Worm (Caenorhabditis elegans) whole organism, late embryonic: ENCODE results near the gene inx-5.
A peak's percentile ranks its signal among the peaks of the same experiment; 100 is the strongest.

ENCODE experiments used
- K09A11.1 ChIP-seq: sonication (generic microtip); optimal IDR thresholded peaks from 2 replicates; lab custom pipeline; 2017; ENCODE audit warnings: antibody characterized with exemption, mild to moderate bottlenecking, missing genetic modification characterization, missing compliant biosample characterization; ENCODE audit not compliant: insufficient read depth
- T23F11.4 ChIP-seq: fragments of 200-800 bp; sonication (Bioruptor generic); optimal IDR thresholded peaks from 2 replicates; lab custom pipeline; 2018; ENCODE audit warnings: mild to moderate bottlenecking, missing genetic modification characterization, missing compliant biosample characterization
- Y22D7AL.16 ChIP-seq: sonication (generic microtip); optimal IDR thresholded peaks from 2 replicates; lab custom pipeline; 2016; ENCODE audit warnings: missing genetic modification characterization, missing compliant biosample characterization
- ahr-1 ChIP-seq: sonication (generic microtip); optimal IDR thresholded peaks from 2 replicates; lab custom pipeline; 2016; ENCODE audit warnings: missing genetic modification characterization, missing compliant biosample characterization
- ceh-18 ChIP-seq: sonication (generic microtip); optimal IDR thresholded peaks from 2 replicates; lab custom pipeline; 2016; ENCODE audit warnings: missing genetic modification characterization, missing compliant biosample characterization
- ceh-2 ChIP-seq: sonication (generic microtip); optimal IDR thresholded peaks from 2 replicates; lab custom pipeline; 2016; ENCODE audit warnings: missing genotype, missing genetic modification characterization, missing compliant biosample characterization
- ceh-22 ChIP-seq: sonication (generic microtip); optimal IDR thresholded peaks from 2 replicates; lab custom pipeline; 2017; ENCODE audit warnings: missing biosample characterization, missing genetic modification characterization
- ceh-30 ChIP-seq: fragments of 150-350 bp; optimal IDR thresholded peaks from 2 replicates; lab custom pipeline; 2014; ENCODE audit warnings: missing biosample characterization, missing genetic modification characterization
- ceh-31 ChIP-seq: sonication (generic microtip); optimal IDR thresholded peaks from 2 replicates; lab custom pipeline; 2016; ENCODE audit warnings: missing genetic modification characterization, missing compliant biosample characterization
- ceh-45 ChIP-seq: fragments of 200-800 bp; sonication (Bioruptor generic); IDR thresholded peaks from 2 replicates; pipeline ENCODE4 v1.3.6; 2022; ENCODE audit warnings: missing genetic modification reagents, missing genetic modification characterization, missing compliant biosample characterization
- ceh-6 ChIP-seq: fragments of 200-800 bp; sonication (Bioruptor generic); optimal IDR thresholded peaks from 2 replicates; lab custom pipeline; 2018; ENCODE audit warnings: mild to moderate bottlenecking, missing genetic modification characterization, missing compliant biosample characterization
- dmd-4 ChIP-seq: sonication (generic microtip); optimal IDR thresholded peaks from 2 replicates; lab custom pipeline; 2016; ENCODE audit warnings: borderline replicate concordance, missing genetic modification characterization, missing compliant biosample characterization
- dve-1 ChIP-seq: sonication (generic microtip); optimal IDR thresholded peaks from 2 replicates; lab custom pipeline; 2017; ENCODE audit warnings: antibody characterized with exemption, mild to moderate bottlenecking, missing genetic modification characterization, missing compliant biosample characterization
- elt-2 ChIP-seq: sonication (generic microtip); optimal IDR thresholded peaks from 2 replicates; lab custom pipeline; 2016; ENCODE audit warnings: missing genetic modification reagents, missing genetic modification characterization, missing compliant biosample characterization
- ets-4 ChIP-seq: sonication (generic microtip); optimal IDR thresholded peaks from 2 replicates; lab custom pipeline; 2016; ENCODE audit warnings: missing genetic modification characterization, missing compliant biosample characterization
- fax-1 ChIP-seq: sonication (generic microtip); optimal IDR thresholded peaks from 2 replicates; lab custom pipeline; 2016; ENCODE audit warnings: missing genotype, missing genetic modification characterization, missing compliant biosample characterization
- fkh-10 ChIP-seq: fragments of 150-350 bp; optimal IDR thresholded peaks from 2 replicates; lab custom pipeline; 2014; ENCODE audit warnings: missing biosample characterization, missing genetic modification reagents, missing genetic modification characterization
- hlh-13 ChIP-seq: fragments of 200-800 bp; sonication (Bioruptor generic); optimal IDR thresholded peaks from 2 replicates; lab custom pipeline; 2018; ENCODE audit warnings: mild to moderate bottlenecking, missing genetic modification characterization, missing compliant biosample characterization
- hlh-15 ChIP-seq: sonication (generic microtip); optimal IDR thresholded peaks from 2 replicates; lab custom pipeline; 2016; ENCODE audit warnings: missing genetic modification characterization, missing compliant biosample characterization
- lin-11 ChIP-seq: fragments of 200-800 bp; sonication (Bioruptor generic); optimal IDR thresholded peaks from 2 replicates; lab custom pipeline; 2018; ENCODE audit warnings: mild to moderate bottlenecking, missing genetic modification characterization, missing compliant biosample characterization
- mec-3 ChIP-seq: sonication (generic microtip); optimal IDR thresholded peaks from 2 replicates; lab custom pipeline; 2016; ENCODE audit warnings: borderline replicate concordance, missing genetic modification characterization, missing compliant biosample characterization
- nfya-1 ChIP-seq: sonication (generic microtip); optimal IDR thresholded peaks from 2 replicates; lab custom pipeline; 2017; ENCODE audit warnings: missing genetic modification characterization, mild to moderate bottlenecking, missing compliant biosample characterization, antibody characterized with exemption, moderate library complexity
- nhr-11 ChIP-seq: fragments of 150-350 bp; optimal IDR thresholded peaks from 2 replicates; lab custom pipeline; 2014; ENCODE audit warnings: missing biosample characterization, missing genetic modification characterization
- odd-2 ChIP-seq: sonication (generic microtip); optimal IDR thresholded peaks from 2 replicates; lab custom pipeline; 2017; ENCODE audit warnings: antibody characterized with exemption, mild to moderate bottlenecking, missing genetic modification characterization, missing compliant biosample characterization
- pax-1 ChIP-seq: fragments of 150-350 bp; optimal IDR thresholded peaks from 2 replicates; lab custom pipeline; 2014; ENCODE audit warnings: missing biosample characterization, missing genetic modification characterization
- pha-2 ChIP-seq: sonication (generic microtip); optimal IDR thresholded peaks from 2 replicates; lab custom pipeline; 2017; ENCODE audit warnings: mild to moderate bottlenecking, missing genetic modification characterization, missing compliant biosample characterization
- pha-4 ChIP-seq: fragments of 150-350 bp; optimal IDR thresholded peaks from 2 replicates; lab custom pipeline; 2018; ENCODE audit warnings: missing biosample characterization, missing genetic modification reagents, missing genetic modification characterization
- pqm-1 ChIP-seq: sonication (generic microtip); optimal IDR thresholded peaks from 2 replicates; lab custom pipeline; 2016; ENCODE audit warnings: missing genetic modification characterization, missing compliant biosample characterization
- pros-1 ChIP-seq: fragments of 150-350 bp; optimal IDR thresholded peaks from 2 replicates; lab custom pipeline; 2014; ENCODE audit warnings: missing biosample characterization, missing genetic modification reagents, missing genetic modification characterization
- ref-2 ChIP-seq: sonication (generic microtip); optimal IDR thresholded peaks from 2 replicates; lab custom pipeline; 2016; ENCODE audit warnings: missing genetic modification characterization, missing compliant biosample characterization
- sdc-2 ChIP-seq: sonication (generic microtip); optimal IDR thresholded peaks from 2 replicates; lab custom pipeline; 2016; ENCODE audit warnings: missing genotype, missing genetic modification characterization, missing compliant biosample characterization
- tbx-2 ChIP-seq: sonication (generic microtip); optimal IDR thresholded peaks from 2 replicates; lab custom pipeline; 2016; ENCODE audit warnings: missing genetic modification characterization, missing compliant biosample characterization
- tbx-7 ChIP-seq: sonication (generic microtip); optimal IDR thresholded peaks from 2 replicates; lab custom pipeline; 2016; ENCODE audit warnings: missing genotype, missing genetic modification characterization, missing compliant biosample characterization
- unc-3 ChIP-seq, 2 experiments: fragments of 200-800 bp in 1 of 2; sonication (Bioruptor generic) in 1 of 2; sonication (generic microtip) in 1 of 2; conservative IDR thresholded peaks in 1 of 2; optimal IDR thresholded peaks in 1 of 2; 2 replicates each; pipeline versions ENCODE4 v1.3.6 to Lab custom; 2016 to 2022; ENCODE audit warnings: missing compliant biosample characterization in 2 of 2, missing genetic modification characterization in 2 of 2, missing genetic modification reagents in 1 of 2
- unc-42 ChIP-seq: sonication (generic microtip); optimal IDR thresholded peaks from 2 replicates; lab custom pipeline; 2016; ENCODE audit warnings: missing genotype, missing genetic modification characterization, missing compliant biosample characterization
- unc-55 ChIP-seq: sonication (generic microtip); optimal IDR thresholded peaks from 2 replicates; lab custom pipeline; 2017; ENCODE audit warnings: missing biosample characterization, missing genetic modification reagents, missing genetic modification characterization
- zip-5 ChIP-seq: sonication (generic microtip); optimal IDR thresholded peaks from 2 replicates; lab custom pipeline; 2016; ENCODE audit warnings: missing genetic modification characterization, missing compliant biosample characterization

inx-5 gene

ce11 chrX:8276984-8277383 lies 25.2 kb downstream of the inx-5 start:
- TF ChIP-seq ref-2 (tag; lab: Kevin White, UChicago) (no peak), tbx-7 (tag; lab: Kevin White, UChicago) (no peak), unc-3 (GFP tag; conservative IDR thresholded peaks at IDR 0.05; lab: Robert Waterston, UW) (no peak), unc-3 (tag; optimal IDR thresholded peaks at IDR 0.05; lab: Kevin White, UChicago) (no peak), ahr-1 (tag; lab: Kevin White, UChicago) (no peak), ceh-31 (no peak), unc-55 (no peak), ets-4 (tag; lab: Kevin White, UChicago) (no peak), dve-1 (tag; lab: Kevin White, UChicago) (no peak), odd-2 (no peak), ceh-2 (tag; lab: Kevin White, UChicago) (no peak), mec-3 (tag; lab: Kevin White, UChicago) (no peak), pha-4 (tag; lab: Kevin White, UChicago) (no peak), ceh-6 (no peak), pha-2 (no peak), T23F11.4 (no peak), zip-5 (tag; lab: Kevin White, UChicago) (no peak)
- TF ChIP-seq, all 69 proteins: peak for 0

DNA sequence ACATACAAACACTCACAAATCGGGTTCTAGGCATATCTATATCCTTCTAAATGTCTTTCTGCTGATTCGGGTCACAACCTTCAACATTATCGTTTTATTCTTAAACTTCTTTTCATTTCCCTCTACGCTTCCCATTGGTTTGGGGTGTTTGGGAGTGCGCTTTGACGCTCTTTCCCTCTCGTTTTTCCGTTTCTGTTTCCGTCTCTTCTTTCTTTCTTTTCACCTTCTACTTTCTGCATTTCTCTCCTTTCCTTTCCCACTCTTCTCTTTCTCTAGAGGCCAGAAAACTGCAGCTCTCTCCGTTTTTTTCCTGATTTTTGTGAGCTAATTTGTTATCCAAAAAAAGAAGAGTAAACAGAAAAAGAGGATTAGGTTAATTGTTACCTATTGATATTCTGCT lies 25.9 kb downstream of the inx-5 start:
- TF ChIP-seq ceh-18 (tag; lab: Kevin White, UChicago) (peak; percentile 52), unc-42 (tag; lab: Kevin White, UChicago) (peak; percentile 32), ref-2 (tag; lab: Kevin White, UChicago) (peak; percentile 17), sdc-2 (tag; lab: Kevin White, UChicago) (no peak), hlh-15 (tag; lab: Kevin White, UChicago) (no peak), tbx-2 (peak; percentile 55), ceh-31 (peak; percentile 18), nfya-1 (peak; percentile 26)

- no peak for TF ChIP-seq dmd-4
These were observed 27.3 kb downstream of the inx-5 start, which contains the start of gene ksr-1 for ce11 chrX:8274869-8275268. ksr-1 (plus strand) TSS chrX:8275169.

- peak; percentile 28 for TF ChIP-seq ceh-31
- TF ChIP-seq ref-2 (tag; lab: Kevin White, UChicago): peak; percentile 18
- TF ChIP-seq unc-42 (tag; lab: Kevin White, UChicago): no peak
- TF ChIP-seq tbx-2: peak; percentile 15
These were observed 28.7 kb downstream of the inx-5 start for ce11 chrX:8273496-8273895.

- no peak for TF ChIP-seq nhr-11 (tag; lab: Kevin White, UChicago)
- peak; percentile 11 for TF ChIP-seq ceh-31
These were observed 31.1 kb downstream of the inx-5 start, which contains the start of gene cutl-29 for ce11 chrX:8270971-8271553. cutl-29 (minus strand) TSS chrX:8271021.

- TF ChIP-seq unc-42 (tag; lab: Kevin White, UChicago) (peak; percentile 54), dmd-4 (no peak), ceh-31 (peak; percentile 14)
These were observed 34.1 kb downstream of the inx-5 start for ce11 chrX:8268083-8268482.

ce11 chrX:8262734-8263133 lies 39.5 kb downstream of the inx-5 start:
- TF ChIP-seq fax-1 (tag; lab: Kevin White, UChicago) (no peak), ceh-45 (GFP tag; lab: Robert Waterston, UW) (no peak), fkh-10 (GFP tag; lab: Kevin White, UChicago) (no peak), dve-1 (tag; lab: Kevin White, UChicago) (no peak), ceh-30 (tag; lab: Kevin White, UChicago) (no peak), hlh-13 (GFP tag; lab: Kevin White, UChicago) (no peak), elt-2 (tag; lab: Kevin White, UChicago) (no peak), unc-42 (tag; lab: Kevin White, UChicago) (no peak), K09A11.1 (tag; lab: Kevin White, UChicago) (no peak), Y22D7AL.16 (tag; lab: Kevin White, UChicago) (no peak), ceh-22 (no peak), unc-55 (no peak), pqm-1 (tag; lab: Kevin White, UChicago) (no peak), tbx-7 (tag; lab: Kevin White, UChicago) (no peak), pros-1 (tag; lab: Kevin White, UChicago) (no peak), lin-11 (no peak), pax-1 (tag; lab: Kevin White, UChicago) (no peak)
